Fruit fly (Drosophila melanogaster) whole organism, wandering third instar larva: ENCODE data around the gene CG13010.

Experiments used
- Abd-B ChIP-seq: fragments of >200 bp; optimal IDR thresholded peaks from 2 replicates; lab custom pipeline; 2017; ENCODE audit warnings: missing biosample characterization, missing genetic modification characterization
- CG32264 ChIP-seq: fragments of 200-800 bp; sonication (Bioruptor generic); optimal IDR thresholded peaks from 2 replicates; lab custom pipeline; 2016; ENCODE audit warnings: missing biosample characterization, missing genetic modification characterization
- HLH106 ChIP-seq: fragments of 200-800 bp; optimal IDR thresholded peaks from 3 replicates; lab custom pipeline; 2019; ENCODE audit warnings: missing biosample characterization, mild to moderate bottlenecking, missing genetic modification characterization, moderate library complexity
- Rel ChIP-seq, 2 experiments: fragments of 200-800 bp; sonication (Bioruptor generic) in 1 of 2; optimal IDR thresholded peaks; 2 replicates in 1 of 2; 3 replicates in 1 of 2; lab custom pipeline; 2016 to 2019; ENCODE audit warnings: mild to moderate bottlenecking in 2 of 2, missing biosample characterization in 2 of 2, missing genetic modification characterization in 2 of 2, moderate library complexity in 1 of 2
- Vsx2 ChIP-seq: fragments of 200-300, 225-300 bp; sonication (Bioruptor generic); optimal IDR thresholded peaks from 2 replicates; lab custom pipeline; 2018; ENCODE audit warnings: missing biosample characterization, missing genetic modification characterization; ENCODE audit not compliant: partially characterized antibody
- h ChIP-seq: fragments of 200-800 bp; sonication (Bioruptor generic); optimal IDR thresholded peaks from 3 replicates; lab custom pipeline; 2016; ENCODE audit warnings: missing biosample characterization, mild to moderate bottlenecking, missing genetic modification characterization
- lola ChIP-seq: fragments of >200 bp; optimal IDR thresholded peaks from 2 replicates; lab custom pipeline; 2017; ENCODE audit warnings: missing biosample characterization, missing genetic modification characterization
- pan ChIP-seq: fragments of >200 bp; optimal IDR thresholded peaks from 2 replicates; lab custom pipeline; 2017

- TF ChIP-seq pan (lab: Kevin White, UChicago), result no peak
- no peak for TF ChIP-seq Abd-B (GFP tag; lab: Kevin White, UChicago)
- no peak for TF ChIP-seq h (GFP tag; lab: Kevin White, UChicago)
- no peak for TF ChIP-seq CG32264 (GFP tag; lab: Kevin White, UChicago)
- no peak for TF ChIP-seq HLH106 (tag; lab: Kevin White, UChicago)
- TF ChIP-seq lola (GFP tag; lab: Kevin White, UChicago), result no peak
- no peak for TF ChIP-seq Rel (GFP tag; optimal IDR thresholded peaks at IDR 0.05; lab: Kevin White, UChicago)
- TF ChIP-seq Rel (tag; optimal IDR thresholded peaks at IDR 0.05; lab: Kevin White, UChicago), result no peak
- no peak for TF ChIP-seq Vsx2 (GFP tag; lab: Kevin White, UChicago)
Observed at dm6 chrX:16703747-16704146, 25.0 kb upstream of the CG13010 start, which contains the start of the genes CG9673 and CG4653.
